Fruit fly (Drosophila melanogaster) whole organism, wandering third instar larva: ENCODE data around the gene CG13239.

Source experiments
- HLH106 ChIP-seq: fragments of 200-800 bp; optimal IDR thresholded peaks from 3 replicates; lab custom pipeline; 2019; ENCODE audit warnings: missing biosample characterization, mild to moderate bottlenecking, missing genetic modification characterization, moderate library complexity
- h ChIP-seq: fragments of 200-800 bp; sonication (Bioruptor generic); optimal IDR thresholded peaks from 3 replicates; lab custom pipeline; 2016; ENCODE audit warnings: missing biosample characterization, mild to moderate bottlenecking, missing genetic modification characterization

dm6 chr3L:22878723-22879343 is 18.2 kb downstream of the CG13239 start, which contains the start of the genes Chro and Ssl1:
- TF ChIP-seq h (GFP tag; lab: Kevin White, UChicago) (peak; percentile 100), HLH106 (peak; percentile 100)
